Fruit fly (Drosophila melanogaster) whole organism, embryonic: ENCODE measurements around the gene sau.

ENCODE experiments used
- Ada2b ChIP-seq: fragments of 200-800 bp; sonication (Bioruptor generic); IDR thresholded peaks from 2 replicates; pipeline ENCODE4 v1.3.6; 2022; ENCODE audit warnings: missing biosample characterization, missing genetic modification characterization
- Bteb2 ChIP-seq: fragments of 200-800 bp; sonication (Bioruptor generic); optimal IDR thresholded peaks from 2 replicates; lab custom pipeline; 2016; ENCODE audit warnings: missing biosample characterization, missing genetic modification characterization
- CG11093 ChIP-seq: fragments of 200-800 bp; sonication (Bioruptor generic); IDR thresholded peaks from 3 replicates; pipeline ENCODE4 v1.3.6; 2022; ENCODE audit warnings: missing biosample characterization, missing genetic modification characterization
- CG11560 ChIP-seq: fragments of 200-800 bp; sonication (Bioruptor generic); IDR thresholded peaks from 3 replicates; pipeline ENCODE4 v1.3.6; 2022; ENCODE audit warnings: missing biosample characterization, missing genetic modification characterization
- CG12071 ChIP-seq: fragments of 200-800 bp; sonication (Bioruptor generic); optimal IDR thresholded peaks from 3 replicates; lab custom pipeline; 2018; ENCODE audit warnings: missing biosample characterization, mild to moderate bottlenecking, missing genetic modification characterization
- CG14965 ChIP-seq: fragments of 200-800 bp; sonication (Bioruptor generic); optimal IDR thresholded peaks from 2 replicates; lab custom pipeline; 2016; ENCODE audit warnings: missing biosample characterization, missing genetic modification characterization, borderline replicate concordance
- CG15479 ChIP-seq: fragments of 200-800 bp; sonication (Bioruptor generic); optimal IDR thresholded peaks from 3 replicates; lab custom pipeline; 2019; ENCODE audit warnings: missing biosample characterization, mild to moderate bottlenecking, missing genetic modification characterization, moderate library complexity
- CG18619 ChIP-seq: fragments of 200-800 bp; sonication (Bioruptor generic); optimal IDR thresholded peaks from 3 replicates; lab custom pipeline; 2017; ENCODE audit warnings: missing biosample characterization, mild to moderate bottlenecking, missing genetic modification characterization
- CG2129 ChIP-seq: fragments of 200-800 bp; sonication (Bioruptor generic); IDR thresholded peaks from 2 replicates; pipeline ENCODE4 v1.3.6; 2022; ENCODE audit warnings: missing biosample characterization, missing genetic modification characterization; ENCODE audit not compliant: partially characterized antibody
- CG31224 ChIP-seq: fragments of 200-800 bp; sonication (Bioruptor generic); IDR thresholded peaks from 2 replicates; pipeline ENCODE4 v1.3.6; 2022; ENCODE audit warnings: missing biosample characterization, missing genetic modification characterization
- CG32767 ChIP-seq: fragments of 200-800 bp; sonication (Bioruptor generic); IDR thresholded peaks from 2 replicates; pipeline ENCODE4 v1.3.6; 2022; ENCODE audit warnings: missing biosample characterization, missing genetic modification characterization
- CG3726 ChIP-seq: fragments of 200-800 bp; sonication (Bioruptor generic); IDR thresholded peaks from 3 replicates; pipeline ENCODE4, ENCODE4 v1.3.6; 2022; ENCODE audit warnings: missing biosample characterization, missing genetic modification characterization
- CG4854 ChIP-seq: fragments of 200-800 bp; sonication (Bioruptor generic); optimal IDR thresholded peaks from 2 replicates; lab custom pipeline; 2016; ENCODE audit warnings: missing biosample characterization, missing genetic modification characterization, inconsistent platforms
- CG7556 ChIP-seq: fragments of 200-800 bp; sonication (Bioruptor generic); optimal IDR thresholded peaks from 2 replicates; lab custom pipeline; 2017; ENCODE audit warnings: missing biosample characterization, mild to moderate bottlenecking, missing genetic modification characterization
- CG9609 ChIP-seq: fragments of 200-800 bp; sonication (Bioruptor generic); optimal IDR thresholded peaks from 3 replicates; lab custom pipeline; 2016; ENCODE audit warnings: missing biosample characterization, missing genetic modification characterization
- CG9817 ChIP-seq: fragments of 200-800 bp; sonication (Bioruptor generic); optimal IDR thresholded peaks from 2 replicates; lab custom pipeline; 2018; ENCODE audit warnings: missing biosample characterization, mild to moderate bottlenecking, missing genetic modification characterization, moderate library complexity
- CTCF ChIP-seq: fragments of 200-800 bp; sonication (Bioruptor generic); optimal IDR thresholded peaks from 2 replicates; lab custom pipeline; 2017; ENCODE audit warnings: missing biosample characterization, mild to moderate bottlenecking, missing genetic modification characterization, moderate library complexity
- Deaf1 ChIP-seq: fragments of 200-800 bp; optimal IDR thresholded peaks from 3 replicates; lab custom pipeline; 2019; ENCODE audit warnings: missing biosample characterization, mild to moderate bottlenecking, missing genetic modification characterization, moderate library complexity
- Dfd ChIP-seq, 2 experiments: fragments of >200 bp; optimal IDR thresholded peaks; 2 replicates each; lab custom pipeline; 2017; ENCODE audit warnings: missing biosample characterization in 2 of 2, missing genetic modification characterization in 2 of 2
- H15 ChIP-seq: fragments of 200-800 bp; sonication (Bioruptor generic); IDR thresholded peaks from 3 replicates; pipeline ENCODE4 v1.3.6; 2022; ENCODE audit warnings: missing biosample characterization, missing genetic modification characterization
- Hey ChIP-seq: fragments of 200-800 bp; sonication (Bioruptor generic); optimal IDR thresholded peaks from 3 replicates; lab custom pipeline; 2018; ENCODE audit warnings: missing biosample characterization, mild to moderate bottlenecking, missing genetic modification characterization
- MBD-R2 ChIP-seq: fragments of 200-800 bp; sonication (Bioruptor generic); IDR thresholded peaks from 2 replicates; pipeline ENCODE4 v1.3.6; 2022; ENCODE audit warnings: missing biosample characterization, missing genetic modification characterization
- NC2β ChIP-seq: fragments of 200-800 bp; sonication (Bioruptor generic); optimal IDR thresholded peaks from 2 replicates; lab custom pipeline; 2016; ENCODE audit warnings: missing biosample characterization, missing genetic modification characterization
- Oli ChIP-seq: fragments of 200-800 bp; sonication (Bioruptor generic); optimal IDR thresholded peaks from 2 replicates; lab custom pipeline; 2018; ENCODE audit warnings: missing biosample characterization, mild to moderate bottlenecking, missing genetic modification characterization, moderate library complexity
- Ptx1 ChIP-seq: fragments of 200-800 bp; sonication (Bioruptor generic); IDR thresholded peaks from 2 replicates; pipeline ENCODE4 v1.3.6; 2022; ENCODE audit warnings: missing biosample characterization, missing genetic modification characterization
- Scr ChIP-seq: fragments of 200-800 bp; sonication (Bioruptor generic); IDR thresholded peaks from 2 replicates; pipeline ENCODE4 v1.3.6; 2022; ENCODE audit warnings: missing biosample characterization, missing genetic modification characterization; ENCODE audit not compliant: partially characterized antibody
- Six4 ChIP-seq: fragments of 200-800 bp; sonication (Bioruptor generic); optimal IDR thresholded peaks from 2 replicates; lab custom pipeline; 2016; ENCODE audit warnings: missing biosample characterization, missing genetic modification characterization
- Sox102F ChIP-seq: fragments of 200-800 bp; sonication (Bioruptor generic); optimal IDR thresholded peaks from 2 replicates; lab custom pipeline; 2018; ENCODE audit warnings: missing biosample characterization, mild to moderate bottlenecking, missing genetic modification characterization, moderate library complexity
- Sry-β ChIP-seq: fragments of 200-800 bp; sonication (Bioruptor generic); optimal IDR thresholded peaks from 2 replicates; lab custom pipeline; 2018; ENCODE audit warnings: missing biosample characterization, mild to moderate bottlenecking, missing genetic modification characterization, moderate library complexity
- Stat92E ChIP-seq, 3 experiments: fragments of >200 bp in 2 of 3; fragments of 200-800 bp in 1 of 3; sonication (Bioruptor generic) in 1 of 3; optimal IDR thresholded peaks; 2 replicates each; lab custom pipeline; 2017 to 2019; ENCODE audit warnings: missing biosample characterization in 3 of 3, missing genetic modification characterization in 3 of 3, mild to moderate bottlenecking in 1 of 3, moderate library complexity in 1 of 3
- ara ChIP-seq: fragments of 200-800 bp; sonication (Bioruptor generic); IDR thresholded peaks from 2 replicates; pipeline ENCODE4 v1.3.6; 2022; ENCODE audit warnings: missing biosample characterization, missing genetic modification characterization
- bowl ChIP-seq: fragments of 200-800 bp; sonication (Bioruptor generic); IDR thresholded peaks from 2 replicates; pipeline ENCODE4 v1.3.6; 2022; ENCODE audit warnings: missing biosample characterization, missing genetic modification characterization
- crol ChIP-seq: fragments of 200-800 bp; sonication (Bioruptor generic); IDR thresholded peaks from 2 replicates; pipeline ENCODE4 v1.3.6; 2022; ENCODE audit warnings: missing biosample characterization, missing genetic modification characterization
- dan ChIP-seq: fragments of 200-800 bp; sonication (Bioruptor generic); IDR thresholded peaks from 2 replicates; pipeline ENCODE4 v1.3.6; 2022; ENCODE audit warnings: missing biosample characterization, missing genetic modification characterization
- en ChIP-seq: fragments of 200-800 bp; sonication (Bioruptor generic); optimal IDR thresholded peaks from 2 replicates; lab custom pipeline; 2016; ENCODE audit warnings: missing biosample characterization, missing genetic modification characterization
- fu2 ChIP-seq: fragments of 200-800 bp; sonication (Bioruptor generic); optimal IDR thresholded peaks from 2 replicates; lab custom pipeline; 2016; ENCODE audit warnings: missing biosample characterization, missing genetic modification characterization
- gro ChIP-seq: fragments of 200-800 bp; sonication (Bioruptor generic); optimal IDR thresholded peaks from 2 replicates; lab custom pipeline; 2016; ENCODE audit warnings: missing biosample characterization, missing genetic modification characterization
- gsb-n ChIP-seq: fragments of 200-800 bp; sonication (Bioruptor generic); optimal IDR thresholded peaks from 3 replicates; lab custom pipeline; 2018; ENCODE audit warnings: missing biosample characterization, mild to moderate bottlenecking, missing genetic modification characterization
- her ChIP-seq: fragments of 200-800 bp; sonication (Bioruptor generic); optimal IDR thresholded peaks from 2 replicates; lab custom pipeline; 2016; ENCODE audit warnings: missing biosample characterization, missing genetic modification characterization
- mirr ChIP-seq: fragments of 200-800 bp; sonication (Bioruptor generic); optimal IDR thresholded peaks from 3 replicates; lab custom pipeline; 2018; ENCODE audit warnings: missing biosample characterization, mild to moderate bottlenecking, missing genetic modification characterization
- odd ChIP-seq: fragments of 200-800 bp; sonication (Bioruptor generic); optimal IDR thresholded peaks from 2 replicates; lab custom pipeline; 2017; ENCODE audit warnings: missing biosample characterization, mild to moderate bottlenecking, missing genetic modification characterization
- org-1 ChIP-seq: fragments of 200-800 bp; sonication (Bioruptor generic); optimal IDR thresholded peaks from 2 replicates; lab custom pipeline; 2017; ENCODE audit warnings: missing biosample characterization, missing genetic modification characterization
- phol ChIP-seq: fragments of 200-800 bp; sonication (Bioruptor generic); optimal IDR thresholded peaks from 3 replicates; lab custom pipeline; 2018; ENCODE audit warnings: missing biosample characterization, mild to moderate bottlenecking, missing genetic modification characterization, moderate library complexity
- ranshi ChIP-seq: fragments of 200-800 bp; sonication (Bioruptor generic); IDR thresholded peaks from 2 replicates; pipeline ENCODE4 v1.3.6; 2022; ENCODE audit warnings: missing biosample characterization, missing genetic modification characterization
- repo ChIP-seq: fragments of 200-800 bp; sonication (Bioruptor generic); optimal IDR thresholded peaks from 2 replicates; lab custom pipeline; 2016; ENCODE audit warnings: missing biosample characterization, missing genetic modification characterization
- sens-2 ChIP-seq: fragments of 200-800 bp; sonication (Bioruptor generic); IDR thresholded peaks from 2 replicates; pipeline ENCODE4 v1.3.6; 2022; ENCODE audit warnings: missing biosample characterization, missing genetic modification characterization
- sisA ChIP-seq: fragments of 200-800 bp; sonication (Bioruptor generic); IDR thresholded peaks from 2 replicates; pipeline ENCODE4 v1.3.6; 2022; ENCODE audit warnings: missing biosample characterization, missing genetic modification characterization
- so ChIP-seq: fragments of 200-800 bp; sonication (Bioruptor generic); IDR thresholded peaks from 3 replicates; pipeline ENCODE4 v1.3.6; 2022; ENCODE audit warnings: missing biosample characterization, missing genetic modification characterization
- sqz ChIP-seq: fragments of 200-800 bp; sonication (Bioruptor generic); optimal IDR thresholded peaks from 3 replicates; lab custom pipeline; 2018; ENCODE audit warnings: missing biosample characterization, mild to moderate bottlenecking, missing genetic modification characterization
- yki ChIP-seq: fragments of >200 bp; optimal IDR thresholded peaks from 3 replicates; lab custom pipeline; 2018
- zf30C ChIP-seq: fragments of 200-800 bp; sonication (Bioruptor generic); optimal IDR thresholded peaks from 3 replicates; lab custom pipeline; 2018; ENCODE audit warnings: missing biosample characterization, mild to moderate bottlenecking, missing genetic modification characterization
- zfh1 ChIP-seq: fragments of 200-800 bp; sonication (Bioruptor generic); IDR thresholded peaks from 3 replicates; pipeline ENCODE4 v1.3.6; 2022; ENCODE audit warnings: missing biosample characterization, missing genetic modification characterization

Gene sau

dm6 chr2L:2221649-2222150, 4.4 kb upstream of the sau start (continued):
- peak; percentile 94 for TF ChIP-seq CG31224 (GFP tag; lab: Robert Waterston, UW)
- TF ChIP-seq gsb-n = peak; percentile 92
- TF ChIP-seq Deaf1 (tag; lab: Kevin White, UChicago) = peak; percentile 79
- TF ChIP-seq crol (GFP tag; lab: Robert Waterston, UW) = peak; percentile 70
- peak; percentile 97 for TF ChIP-seq Sox102F (GFP tag; lab: Kevin White, UChicago)
- peak; percentile 94 for TF ChIP-seq Hey (tag; lab: Kevin White, UChicago)
- peak; percentile 96 for TF ChIP-seq org-1 (GFP tag; lab: Kevin White, UChicago)
- TF ChIP-seq CTCF (GFP tag; lab: Kevin White, UChicago) = peak; percentile 41
- peak; percentile 95 for TF ChIP-seq odd (GFP tag; lab: Kevin White, UChicago)
- TF ChIP-seq Stat92E (GFP tag; optimal IDR thresholded peaks at IDR 0.05; lab: Kevin White, UChicago) = peak in 1 of 3 experiments; percentile 48
- TF ChIP-seq CG32767 (GFP tag; lab: Robert Waterston, UW) = peak; percentile 96
- no peak for TF ChIP-seq yki
- peak; percentile 95 for TF ChIP-seq fu2 (GFP tag; lab: Kevin White, UChicago)
- peak; percentile 85 for TF ChIP-seq dan
- peak; percentile 98 for TF ChIP-seq zfh1 (GFP tag; lab: Robert Waterston, UW)
- peak; percentile 90 for TF ChIP-seq her
- peak; percentile 92 for TF ChIP-seq Six4
- TF ChIP-seq en (GFP tag; lab: Kevin White, UChicago) = peak; percentile 90
- TF ChIP-seq CG2129 (GFP tag; lab: Robert Waterston, UW) = no peak
- no peak for TF ChIP-seq Dfd (GFP tag; optimal IDR thresholded peaks at IDR 0.05; lab: Kevin White, UChicago)
- peak; percentile 99 for TF ChIP-seq Ptx1
- peak; percentile 95 for TF ChIP-seq CG18619 (GFP tag; lab: Kevin White, UChicago)
- TF ChIP-seq repo (GFP tag; lab: Kevin White, UChicago) = peak; percentile 88
- peak; percentile 98 for TF ChIP-seq so (GFP tag; lab: Robert Waterston, UW)
- TF ChIP-seq ranshi (GFP tag; lab: Robert Waterston, UW) = peak; percentile 97
- TF ChIP-seq CG12071 (GFP tag; lab: Kevin White, UChicago) = peak; percentile 95
- peak; percentile 78 for TF ChIP-seq sqz
- TF ChIP-seq CG9609 = peak; percentile 94
- TF ChIP-seq H15 (GFP tag; lab: Robert Waterston, UW) = peak; percentile 96
- TF ChIP-seq mirr = peak; percentile 94
- peak; percentile 91 for TF ChIP-seq CG4854 (GFP tag; lab: Kevin White, UChicago)
- no peak for TF ChIP-seq Scr
- TF ChIP-seq ara = peak; percentile 97
- TF ChIP-seq CG7556 (GFP tag; lab: Kevin White, UChicago) = peak; percentile 97
- peak; percentile 95 for TF ChIP-seq bowl
- peak; percentile 96 for TF ChIP-seq Bteb2 (GFP tag; lab: Kevin White, UChicago)
- peak; percentile 98 for TF ChIP-seq Ada2b (GFP tag; lab: Robert Waterston, UW)
- TF ChIP-seq sens-2 (GFP tag; lab: Robert Waterston, UW) = peak; percentile 96
- peak; percentile 85 for TF ChIP-seq zf30C (GFP tag; lab: Kevin White, UChicago)
- TF ChIP-seq gro (GFP tag; lab: Kevin White, UChicago) = peak; percentile 98
- peak; percentile 61 for TF ChIP-seq CG14965
- peak; percentile 96 for TF ChIP-seq MBD-R2 (GFP tag; lab: Robert Waterston, UW)
- peak; percentile 97 for TF ChIP-seq sisA
- TF ChIP-seq CG3726 (GFP tag; lab: Robert Waterston, UW) = peak; percentile 94
- TF ChIP-seq CG9817 (tag; lab: Kevin White, UChicago) = peak; percentile 98
- peak; percentile 75 for TF ChIP-seq CG15479 (GFP tag; lab: Kevin White, UChicago)
- TF ChIP-seq NC2β = peak; percentile 96
- TF ChIP-seq CG11560 = peak; percentile 92
- peak; percentile 92 for TF ChIP-seq phol
- peak; percentile 96 for TF ChIP-seq CG11093 (GFP tag; lab: Robert Waterston, UW)
- peak; percentile 96 for TF ChIP-seq Oli (tag; lab: Kevin White, UChicago)
- TF ChIP-seq Sry-β = peak; percentile 40
